Worm (Caenorhabditis elegans) whole organism, L4 larva: ENCODE results near the gene C16C8.14.

Experiments
- ceh-32 ChIP-seq: sonication (generic microtip); optimal IDR thresholded peaks from 2 replicates; lab custom pipeline; 2016; ENCODE audit warnings: mild to moderate bottlenecking, missing genetic modification characterization, missing compliant biosample characterization; ENCODE audit not compliant: poor library complexity
- fkh-10 ChIP-seq: fragments of 150-350 bp; optimal IDR thresholded peaks from 2 replicates; lab custom pipeline; 2014; ENCODE audit warnings: missing biosample characterization, missing genetic modification reagents, missing genetic modification characterization
- fos-1 ChIP-seq: fragments of 150-350 bp; optimal IDR thresholded peaks from 2 replicates; lab custom pipeline; 2014; ENCODE audit warnings: missing biosample characterization, missing genetic modification characterization
- lir-3 ChIP-seq: sonication (generic microtip); optimal IDR thresholded peaks from 2 replicates; lab custom pipeline; 2016; ENCODE audit warnings: mild to moderate bottlenecking, missing genetic modification characterization, missing compliant biosample characterization
- mep-1 ChIP-seq: fragments of 150-350 bp; sonication (generic microtip); optimal IDR thresholded peaks from 3 replicates; lab custom pipeline; 2014; ENCODE audit warnings: missing biosample characterization, missing genetic modification characterization
- mes-2 ChIP-seq: sonication (generic microtip); optimal IDR thresholded peaks from 2 replicates; lab custom pipeline; 2016; ENCODE audit warnings: missing genotype, mild to moderate bottlenecking, missing genetic modification characterization, missing compliant biosample characterization; ENCODE audit not compliant: poor library complexity, severe bottlenecking
- nhr-102 ChIP-seq: sonication (generic microtip); optimal IDR thresholded peaks from 2 replicates; lab custom pipeline; 2016; ENCODE audit warnings: mild to moderate bottlenecking, missing genetic modification characterization, moderate library complexity, missing compliant biosample characterization
- nhr-237 ChIP-seq: sonication (generic microtip); optimal IDR thresholded peaks from 2 replicates; lab custom pipeline; 2017; ENCODE audit warnings: missing biosample characterization, missing genetic modification characterization
- unc-62 ChIP-seq, 3 experiments: fragments of 150-350 bp in 1 of 3; sonication (generic microtip); optimal IDR thresholded peaks in 2 of 3; peaks in 1 of 3; 1 replicate in 1 of 3; 2 replicates in 2 of 3; lab custom pipeline; 2014 to 2017; ENCODE audit warnings: missing biosample characterization in 3 of 3, missing genetic modification characterization in 3 of 3, missing genetic modification reagents in 3 of 3, missing genotype in 1 of 3

ce11 chrII:3460048-3460447 lies 10.4 kb downstream of the C16C8.14 start, which contains the start of gene C16C8.7:
- TF ChIP-seq fkh-10 (no peak), unc-62 (GFP tag; optimal IDR thresholded peaks at IDR 0.05 in 1 of 2; lab: Kevin White, UChicago) (no peak), unc-62 (tag; optimal IDR thresholded peaks at IDR 0.05; lab: Kevin White, UChicago) (no peak), mep-1 (no peak), nhr-237 (tag; lab: Kevin White, UChicago) (no peak), ceh-32 (no peak), mes-2 (tag; lab: Kevin White, UChicago) (no peak), nhr-102 (no peak), lir-3 (tag; lab: Kevin White, UChicago) (no peak), fos-1 (tag; lab: Kevin White, UChicago) (no peak)
